Worm (Caenorhabditis elegans): ENCODE results near the gene glb-10.

Gene glb-10

DNA sequence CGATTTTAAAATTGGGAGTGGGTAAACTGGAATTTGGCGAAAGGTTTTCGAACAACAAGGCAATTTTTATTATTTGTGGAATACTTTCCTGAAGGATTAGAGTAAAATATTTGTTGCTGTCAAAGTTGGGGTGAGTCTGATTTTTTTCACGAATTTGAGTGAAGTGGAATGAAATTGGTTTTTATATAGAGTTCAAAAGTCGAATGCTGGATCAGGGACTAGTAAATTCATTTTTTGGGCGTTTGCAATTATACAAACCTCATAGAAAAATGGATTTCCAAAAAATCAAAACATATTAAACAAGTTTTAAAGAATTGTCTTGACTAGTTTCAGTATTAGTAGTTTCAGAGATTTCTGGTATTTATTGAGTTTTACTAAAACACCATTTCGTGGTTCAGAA, 30.9 kb upstream of the glb-10 start, which contains the start of gene C32D5.7:
Gene C32D5.7 (minus strand): TSS at position 101 of the 400 bp plus-strand sequence.
- TF ChIP-seq alr-1 (tag; optimal IDR thresholded peaks at IDR 0.05; ENCODE audit: borderline replicate concordance) (no peak), ceh-8 (GFP tag; optimal IDR thresholded peaks at IDR 0.05) (no peak), elt-2 (tag; optimal IDR thresholded peaks at IDR 0.05) (no peak), snu-23 (GFP tag; optimal IDR thresholded peaks at IDR 0.05) (no peak), nhr-90 (tag; optimal IDR thresholded peaks at IDR 0.05; ENCODE audit: poor library complexity) (no peak), hlh-17 (GFP tag; optimal IDR thresholded peaks at IDR 0.05; ENCODE audit: borderline replicate concordance) (no peak), nhr-47 (tag; optimal IDR thresholded peaks at IDR 0.05) (no peak), jun-1 (tag; optimal IDR thresholded peaks at IDR 0.05) (no peak), nhr-85 (tag) (no peak), nhr-12 (tag; optimal IDR thresholded peaks at IDR 0.05) (no peak), Y116A8C.19 (tag; optimal IDR thresholded peaks at IDR 0.05; ENCODE audit: borderline replicate concordance) (no peak), zag-1 (tag; optimal IDR thresholded peaks at IDR 0.05) (no peak)

DNA sequence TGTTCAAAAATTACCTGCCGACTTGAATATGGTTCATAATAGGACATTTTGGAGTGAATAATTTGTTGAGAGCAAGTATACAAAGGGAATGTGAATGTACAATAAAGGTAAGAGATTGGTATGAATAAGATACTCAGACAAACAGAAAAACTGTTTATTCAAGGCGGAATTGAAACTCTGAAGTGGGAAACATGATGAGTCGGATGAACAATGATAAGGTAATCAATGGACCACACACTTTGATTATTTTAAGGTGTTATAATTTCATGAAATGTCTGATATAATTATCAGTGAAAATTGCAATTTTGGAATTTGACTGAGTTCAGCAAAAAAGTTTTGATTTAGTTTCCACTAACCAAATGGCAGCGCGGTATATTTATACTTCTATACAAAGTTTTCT, 30.4 kb upstream of the glb-10 start:
- peak; percentile 57 for TF ChIP-seq elt-2 (tag; optimal IDR thresholded peaks at IDR 0.05)
- peak in 1 of 2 experiments; percentile 6 for TF ChIP-seq lin-35 (GFP tag; optimal IDR thresholded peaks at IDR 0.05)
- TF ChIP-seq vab-15 (tag; optimal IDR thresholded peaks at IDR 0.05): no peak
- TF ChIP-seq fkh-10 (GFP tag; optimal IDR thresholded peaks at IDR 0.05): no peak
- no peak for TF ChIP-seq lir-3 (tag; optimal IDR thresholded peaks at IDR 0.05; ENCODE audit: poor library complexity)
- TF ChIP-seq mab-9 (GFP tag; IDR thresholded peaks at IDR 0.05): no peak
- no peak for TF ChIP-seq mef-2 (tag; optimal IDR thresholded peaks at IDR 0.05)
- no peak for TF ChIP-seq irx-1 (tag; optimal IDR thresholded peaks at IDR 0.05)
- no peak for TF ChIP-seq nhr-90 (tag; optimal IDR thresholded peaks at IDR 0.05; ENCODE audit: poor library complexity)
- no peak for TF ChIP-seq alr-1 (tag; optimal IDR thresholded peaks at IDR 0.05; ENCODE audit: borderline replicate concordance)
- no peak for TF ChIP-seq nhr-84 (tag; optimal IDR thresholded peaks at IDR 0.05)
- TF ChIP-seq lin-14 (GFP tag; optimal IDR thresholded peaks at IDR 0.05): no peak
- no peak for TF ChIP-seq F16B12.6 (tag; optimal IDR thresholded peaks at IDR 0.05)
- TF ChIP-seq unc-30 (tag; optimal IDR thresholded peaks at IDR 0.05): no peak
- no peak for TF ChIP-seq hpl-2 (GFP tag; optimal IDR thresholded peaks at IDR 0.05)
- TF ChIP-seq nhr-47 (tag; optimal IDR thresholded peaks at IDR 0.05): no peak

DNA sequence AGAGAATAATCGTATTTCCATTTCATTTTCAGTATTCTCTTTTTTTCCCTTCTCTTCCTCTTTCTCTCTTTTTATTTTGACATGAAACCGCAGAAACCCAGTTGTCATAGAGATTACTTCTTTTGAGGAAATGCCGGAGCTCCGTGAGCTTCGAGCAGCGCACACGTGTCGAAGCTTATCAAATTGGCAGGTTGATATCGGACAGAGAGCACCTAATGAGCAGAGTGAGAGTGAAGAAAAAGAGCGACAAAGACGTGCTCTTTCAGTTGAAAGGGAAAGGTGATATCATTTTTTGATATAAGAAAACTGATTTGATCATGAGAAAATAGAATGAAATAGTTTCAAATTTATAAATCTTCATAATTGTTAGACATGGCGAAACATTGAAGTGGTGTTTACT, 26.3 kb upstream of the glb-10 start, which contains the start of gene C32D5.14:
Gene C32D5.14 (plus strand): TSS at position 131 of the 400 bp plus-strand sequence.
- TF ChIP-seq nhr-11 (tag; optimal IDR thresholded peaks at IDR 0.05): peak; percentile 6
- TF ChIP-seq pax-3 (tag; optimal IDR thresholded peaks at IDR 0.05): peak; percentile 35
- no peak for TF ChIP-seq efl-1 (optimal IDR thresholded peaks at IDR 0.05)
- TF ChIP-seq efl-1 (GFP tag; optimal IDR thresholded peaks at IDR 0.05 in 1 of 2): peak in 1 of 2 experiments; percentile 88
- no peak for TF ChIP-seq zag-1 (tag; optimal IDR thresholded peaks at IDR 0.05)
- TF ChIP-seq dsc-1 (tag; optimal IDR thresholded peaks at IDR 0.05): peak; percentile 31
- TF ChIP-seq pqm-1 (tag; optimal IDR thresholded peaks at IDR 0.05): peak; percentile 41
- TF ChIP-seq fkh-8 (tag; optimal IDR thresholded peaks at IDR 0.05): peak; percentile 89
- peak; percentile 15 for TF ChIP-seq nhr-47 (tag; optimal IDR thresholded peaks at IDR 0.05)
- no peak for TF ChIP-seq rnt-1 (tag; optimal IDR thresholded peaks at IDR 0.05)
- TF ChIP-seq nhr-71 (tag; optimal IDR thresholded peaks at IDR 0.05): peak; percentile 46
- no peak for TF ChIP-seq aly-2 (tag; optimal IDR thresholded peaks at IDR 0.05)
- TF ChIP-seq lin-35 (GFP tag; optimal IDR thresholded peaks at IDR 0.05): no peak
- peak; percentile 17 for TF ChIP-seq elt-2 (tag; optimal IDR thresholded peaks at IDR 0.05)

DNA sequence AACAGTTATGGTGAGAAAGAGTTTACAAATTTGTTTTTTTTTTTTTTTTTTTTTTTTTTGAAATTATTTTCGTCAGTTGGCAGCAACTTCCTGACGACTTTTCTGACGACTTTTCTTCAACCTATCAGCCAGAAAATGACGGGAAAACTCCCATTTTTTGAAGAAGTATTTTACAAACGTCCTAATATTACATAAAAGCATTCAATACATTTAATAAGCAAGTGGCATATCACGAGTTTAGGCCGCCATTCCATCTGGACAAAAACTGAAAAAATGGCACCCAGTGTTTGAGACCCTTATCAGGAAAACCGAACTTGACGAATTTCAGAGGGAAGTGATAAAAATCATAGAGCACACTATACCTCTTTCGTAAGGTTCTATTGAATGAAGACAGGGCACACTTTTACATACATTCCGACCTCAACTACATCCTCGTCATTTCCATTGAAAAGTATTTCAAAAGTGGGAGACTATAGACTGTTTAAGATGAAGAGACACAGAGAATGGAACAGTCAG, 25.7 kb upstream of the glb-10 start:
- TF ChIP-seq dsc-1 (tag; optimal IDR thresholded peaks at IDR 0.05): no peak
- no peak for TF ChIP-seq efl-1 (optimal IDR thresholded peaks at IDR 0.05)
- TF ChIP-seq efl-1 (GFP tag; optimal IDR thresholded peaks at IDR 0.05 in 1 of 2): peak in 1 of 2 experiments; percentile 90
- TF ChIP-seq nhr-76 (tag; optimal IDR thresholded peaks at IDR 0.05): no peak
- TF ChIP-seq elt-2 (tag; optimal IDR thresholded peaks at IDR 0.05): peak; percentile 46
- peak in 1 of 2 experiments; percentile 7 for TF ChIP-seq lin-35 (GFP tag; optimal IDR thresholded peaks at IDR 0.05)
- TF ChIP-seq fkh-4 (tag; optimal IDR thresholded peaks at IDR 0.05; ENCODE audit: borderline replicate concordance): no peak
- TF ChIP-seq hlh-4 (tag; optimal IDR thresholded peaks at IDR 0.05): no peak
- TF ChIP-seq mdl-1 (tag; optimal IDR thresholded peaks at IDR 0.05): no peak
- TF ChIP-seq F16B12.6 (tag; optimal IDR thresholded peaks at IDR 0.05): no peak
- TF ChIP-seq lin-14 (GFP tag; optimal IDR thresholded peaks at IDR 0.05): peak; percentile 0
- TF ChIP-seq aha-1 (tag; optimal IDR thresholded peaks at IDR 0.05): no peak
- no peak for TF ChIP-seq unc-30 (tag; optimal IDR thresholded peaks at IDR 0.05)
